Worm (Caenorhabditis elegans) whole organism, L4 larva: Measurements from ENCODE around the gene fbxb-98.

Experiments
- aly-2 ChIP-seq: sonication (generic microtip); optimal IDR thresholded peaks from 2 replicates; lab custom pipeline; 2018; ENCODE audit warnings: missing biosample characterization, missing genetic modification characterization
- egl-27 ChIP-seq: sonication (generic microtip); optimal IDR thresholded peaks from 3 replicates; lab custom pipeline; 2017; ENCODE audit warnings: missing biosample characterization, missing genetic modification reagents, missing genetic modification characterization
- nhr-41 ChIP-seq: fragments of 200-800 bp; sonication (Bioruptor generic); IDR thresholded peaks from 2 replicates; pipeline ENCODE4 v1.3.6; 2022; ENCODE audit warnings: missing genetic modification reagents, missing genetic modification characterization, missing compliant biosample characterization
- zag-1 ChIP-seq: fragments of 150-350 bp; optimal IDR thresholded peaks from 2 replicates; lab custom pipeline; 2014; ENCODE audit warnings: missing biosample characterization, missing genetic modification characterization
- ztf-11 ChIP-seq: fragments of 150-350 bp; optimal IDR thresholded peaks from 2 replicates; lab custom pipeline; 2014; ENCODE audit warnings: missing biosample characterization, missing genetic modification characterization

DNA sequence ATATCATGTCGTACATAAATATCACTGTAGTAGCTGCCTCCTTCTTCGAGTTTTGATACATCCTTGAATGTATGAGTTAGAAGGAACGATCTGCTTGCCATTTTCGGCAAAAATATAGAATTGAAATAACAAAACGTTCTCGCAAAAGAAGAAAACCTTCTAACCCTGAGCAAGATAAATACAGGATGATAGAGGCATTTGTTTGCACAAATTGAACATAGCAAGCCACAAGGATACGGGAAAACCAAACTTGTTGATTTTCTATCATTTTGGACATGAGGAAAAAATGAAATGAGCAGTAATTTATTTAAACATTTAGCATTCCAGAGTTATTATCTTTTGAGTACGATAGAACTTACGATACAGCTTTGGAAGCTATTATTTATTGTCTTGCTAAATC lies 26.6 kb downstream of the fbxb-98 start, which contains the start of gene math-8:
- TF ChIP-seq aly-2 (tag; lab: Kevin White, UChicago) (no peak), ztf-11 (no peak), nhr-41 (GFP tag; lab: Robert Waterston, UW) (no peak), zag-1 (tag; lab: Kevin White, UChicago) (no peak), egl-27 (tag; lab: Kevin White, UChicago) (no peak)
